Fruit fly (Drosophila melanogaster): ENCODE results near the gene Cyp6d5.

DNA sequence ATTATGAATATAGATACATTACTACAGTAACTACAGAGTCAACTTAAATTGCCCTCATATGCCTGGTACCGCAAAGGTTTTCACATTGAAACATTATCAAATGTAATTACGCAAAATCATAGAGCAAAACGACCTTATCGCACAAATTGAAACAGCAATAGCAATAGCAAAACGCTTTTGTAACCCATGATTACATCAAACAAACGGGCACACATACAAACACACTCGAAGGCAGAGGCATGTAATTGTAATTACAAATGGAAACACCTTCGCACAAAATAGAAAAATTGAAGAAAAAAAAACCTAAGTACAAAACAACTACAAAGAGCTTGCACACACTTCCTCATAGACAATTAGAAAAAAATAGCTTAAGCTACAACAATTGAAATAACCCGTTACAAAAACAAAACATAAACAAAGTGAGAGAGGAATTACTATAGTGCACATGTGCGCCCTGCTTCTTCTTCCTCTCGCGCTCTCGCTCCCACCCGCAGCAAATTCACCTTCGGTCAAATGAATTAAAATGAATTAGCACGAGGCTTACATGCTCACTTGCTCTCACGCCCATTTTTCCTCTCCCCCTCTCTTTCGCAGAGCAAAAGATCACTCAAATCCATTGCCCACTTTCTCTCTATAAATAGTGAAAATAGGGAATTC, 8.6 kb upstream of the Cyp6d5 start:
- no peak for TF ChIP-seq N (GFP tag; optimal IDR thresholded peaks at IDR 0.05)
- TF ChIP-seq Abd-B (GFP tag; optimal IDR thresholded peaks at IDR 0.05): no peak

All from whole organism, wandering third instar larva.